Fruit fly (Drosophila melanogaster) whole organism, embryonic: ENCODE results near the gene CG31313.

ENCODE experiments used
- Atf6 ChIP-seq: fragments of 200-800 bp; sonication (Bioruptor generic); IDR thresholded peaks from 2 replicates; pipeline ENCODE4 v1.3.6; 2022; ENCODE audit warnings: missing biosample characterization, missing genetic modification characterization
- CG13424 ChIP-seq: fragments of 200-800 bp; sonication (Bioruptor generic); optimal IDR thresholded peaks from 2 replicates; lab custom pipeline; 2019; ENCODE audit warnings: missing biosample characterization, mild to moderate bottlenecking, missing genetic modification characterization, moderate library complexity
- CG14667 ChIP-seq: fragments of 200-800 bp; sonication (Bioruptor generic); IDR thresholded peaks from 2 replicates; pipeline ENCODE4 v1.3.6; 2022; ENCODE audit warnings: missing biosample characterization, missing genetic modification characterization
- CG16863 ChIP-seq: fragments of 200-800 bp; sonication (Bioruptor generic); optimal IDR thresholded peaks from 3 replicates; lab custom pipeline; 2016; ENCODE audit warnings: missing biosample characterization, missing genetic modification characterization
- CG17186 ChIP-seq: fragments of 200-800 bp; sonication (Bioruptor generic); optimal IDR thresholded peaks from 3 replicates; lab custom pipeline; 2017; ENCODE audit warnings: missing biosample characterization, missing genetic modification reagents, missing genetic modification characterization
- CG2889 ChIP-seq: fragments of 200-800 bp; sonication (Bioruptor generic); IDR thresholded peaks from 3 replicates; pipeline ENCODE4 v1.3.6; 2022; ENCODE audit warnings: missing biosample characterization, missing genetic modification characterization
- CG30020 ChIP-seq: fragments of 200-800 bp; optimal IDR thresholded peaks from 2 replicates; lab custom pipeline; 2019; ENCODE audit warnings: missing biosample characterization, mild to moderate bottlenecking, missing genetic modification characterization, moderate library complexity
- CG30431 ChIP-seq: fragments of 200-800 bp; sonication (Bioruptor generic); optimal IDR thresholded peaks from 2 replicates; lab custom pipeline; 2017; ENCODE audit warnings: missing biosample characterization, missing genetic modification characterization
- CG3281 ChIP-seq: fragments of 200-800 bp; sonication (Bioruptor generic); optimal IDR thresholded peaks from 3 replicates; lab custom pipeline; 2017; ENCODE audit warnings: missing biosample characterization, mild to moderate bottlenecking, missing genetic modification characterization
- CG3407 ChIP-seq: fragments of 200-800 bp; sonication (Bioruptor generic); optimal IDR thresholded peaks from 2 replicates; lab custom pipeline; 2018; ENCODE audit warnings: missing biosample characterization, mild to moderate bottlenecking, missing genetic modification characterization
- CG34376 ChIP-seq: fragments of 200-800 bp; sonication (Bioruptor generic); optimal IDR thresholded peaks from 2 replicates; lab custom pipeline; 2018; ENCODE audit warnings: missing biosample characterization, mild to moderate bottlenecking, missing genetic modification characterization
- CG3847 ChIP-seq: fragments of 200-800 bp; sonication (Bioruptor generic); IDR thresholded peaks from 2 replicates; pipeline ENCODE4 v1.3.6; 2022; ENCODE audit warnings: missing biosample characterization, missing genetic modification characterization
- CG43689 ChIP-seq: fragments of 200-800 bp; sonication (Bioruptor generic); IDR thresholded peaks from 2 replicates; pipeline ENCODE4 v1.3.6; 2022; ENCODE audit warnings: missing biosample characterization, missing genetic modification characterization
- CG6272 ChIP-seq: fragments of 200-800 bp; sonication (Bioruptor generic); IDR thresholded peaks from 2 replicates; pipeline ENCODE4 v1.3.6; 2022; ENCODE audit warnings: missing biosample characterization, missing genetic modification characterization
- CG6654 ChIP-seq: fragments of 200-800 bp; sonication (Bioruptor generic); optimal IDR thresholded peaks from 2 replicates; lab custom pipeline; 2017; ENCODE audit warnings: missing biosample characterization, mild to moderate bottlenecking, missing genetic modification characterization
- CG6689 ChIP-seq: fragments of 200-800 bp; sonication (Bioruptor generic); IDR thresholded peaks from 2 replicates; pipeline ENCODE4 v1.3.6; 2022; ENCODE audit warnings: missing biosample characterization, missing genetic modification characterization
- CG6765 ChIP-seq: fragments of 200-800 bp; sonication (Bioruptor generic); optimal IDR thresholded peaks from 3 replicates; lab custom pipeline; 2017; ENCODE audit warnings: missing biosample characterization, mild to moderate bottlenecking, missing genetic modification characterization
- CG7928 ChIP-seq: fragments of 200-800 bp; sonication (Bioruptor generic); optimal IDR thresholded peaks from 2 replicates; lab custom pipeline; 2017; ENCODE audit warnings: missing biosample characterization, mild to moderate bottlenecking, missing genetic modification characterization
- CG9932 ChIP-seq: fragments of 200-800 bp; sonication (Bioruptor generic); IDR thresholded peaks from 2 replicates; pipeline ENCODE4 v1.3.6; 2022; ENCODE audit warnings: missing biosample characterization, missing genetic modification characterization
- Chrac-16 ChIP-seq: fragments of 200-800 bp; sonication (Bioruptor generic); optimal IDR thresholded peaks from 3 replicates; lab custom pipeline; 2016; ENCODE audit warnings: missing biosample characterization, missing genetic modification characterization
- CoRest ChIP-seq: fragments of 200-800 bp; sonication (Bioruptor generic); optimal IDR thresholded peaks from 3 replicates; lab custom pipeline; 2018; ENCODE audit warnings: missing biosample characterization, mild to moderate bottlenecking, missing genetic modification characterization, moderate library complexity
- ERR ChIP-seq: fragments of 200-800 bp; sonication (Bioruptor generic); optimal IDR thresholded peaks from 2 replicates; lab custom pipeline; 2016; ENCODE audit warnings: missing biosample characterization, missing genetic modification characterization
- GATAe ChIP-seq: fragments of 200-800 bp; sonication (Bioruptor generic); conservative IDR thresholded peaks from 2 replicates; pipeline ENCODE4 v1.3.6; 2022; ENCODE audit warnings: missing biosample characterization, missing genetic modification characterization
- H2.0 ChIP-seq: fragments of 200-800 bp; sonication (Bioruptor generic); IDR thresholded peaks from 2 replicates; pipeline ENCODE4 v1.3.6; 2022; ENCODE audit warnings: missing biosample characterization, missing genetic modification characterization
- HLHmδ ChIP-seq: fragments of 200-800 bp; sonication (Bioruptor generic); optimal IDR thresholded peaks from 2 replicates; lab custom pipeline; 2018; ENCODE audit warnings: missing biosample characterization, mild to moderate bottlenecking, missing genetic modification characterization, moderate library complexity
- Hey ChIP-seq: fragments of 200-800 bp; sonication (Bioruptor generic); optimal IDR thresholded peaks from 3 replicates; lab custom pipeline; 2018; ENCODE audit warnings: missing biosample characterization, mild to moderate bottlenecking, missing genetic modification characterization
- Hr39 ChIP-seq: fragments of >200 bp; optimal IDR thresholded peaks from 2 replicates; lab custom pipeline; 2017
- Kr ChIP-seq: fragments of 200-800 bp; sonication (Bioruptor generic); optimal IDR thresholded peaks from 2 replicates; lab custom pipeline; 2017; ENCODE audit warnings: missing biosample characterization, mild to moderate bottlenecking, missing genetic modification characterization
- MTF-1 ChIP-seq: fragments of 200-800 bp; sonication (Bioruptor generic); optimal IDR thresholded peaks from 2 replicates; lab custom pipeline; 2018; ENCODE audit warnings: missing biosample characterization, mild to moderate bottlenecking, missing genetic modification characterization, borderline replicate concordance
- Sin3A ChIP-seq: fragments of >200 bp; optimal IDR thresholded peaks from 2 replicates; lab custom pipeline; 2018
- ab ChIP-seq: fragments of 200-800 bp; sonication (Bioruptor generic); optimal IDR thresholded peaks from 2 replicates; lab custom pipeline; 2016; ENCODE audit warnings: missing biosample characterization, missing genetic modification characterization
- ac ChIP-seq: fragments of 200-800 bp; sonication (Bioruptor generic); optimal IDR thresholded peaks from 3 replicates; lab custom pipeline; 2017; ENCODE audit warnings: missing biosample characterization, mild to moderate bottlenecking, missing genetic modification characterization
- al ChIP-seq: fragments of 200-800 bp; sonication (Bioruptor generic); IDR thresholded peaks from 2 replicates; pipeline ENCODE4 v1.3.6; 2022; ENCODE audit warnings: missing biosample characterization, missing genetic modification characterization
- az2 ChIP-seq: fragments of 200-800 bp; sonication (Bioruptor generic); optimal IDR thresholded peaks from 3 replicates; lab custom pipeline; 2016; ENCODE audit warnings: missing biosample characterization, missing genetic modification characterization
- btn ChIP-seq: fragments of 200-800 bp; sonication (Bioruptor generic); optimal IDR thresholded peaks from 2 replicates; lab custom pipeline; 2016; ENCODE audit warnings: missing biosample characterization, missing genetic modification characterization
- cas ChIP-seq: fragments of 200-800 bp; sonication (Bioruptor generic); IDR thresholded peaks from 2 replicates; pipeline ENCODE4 v1.3.6; 2022; ENCODE audit warnings: missing biosample characterization, missing genetic modification characterization
- caup ChIP-seq: fragments of 200-800 bp; sonication (Bioruptor generic); optimal IDR thresholded peaks from 3 replicates; lab custom pipeline; 2017; ENCODE audit warnings: missing biosample characterization, mild to moderate bottlenecking, missing genetic modification characterization, moderate library complexity; ENCODE audit not compliant: severe bottlenecking
- dimm ChIP-seq: fragments of 200-800 bp; sonication (Bioruptor generic); IDR thresholded peaks from 2 replicates; pipeline ENCODE4 v1.3.6; 2022; ENCODE audit warnings: missing biosample characterization, missing genetic modification characterization
- dm ChIP-seq: fragments of 200-800 bp; sonication (Bioruptor generic); optimal IDR thresholded peaks from 3 replicates; lab custom pipeline; 2016; ENCODE audit warnings: missing biosample characterization, missing genetic modification characterization
- dmrt11E ChIP-seq: fragments of 200-800 bp; sonication (Bioruptor generic); optimal IDR thresholded peaks from 3 replicates; lab custom pipeline; 2018; ENCODE audit warnings: missing biosample characterization, mild to moderate bottlenecking, missing genetic modification characterization, moderate library complexity
- inv ChIP-seq: fragments of 200-800 bp; sonication (Bioruptor generic); IDR thresholded peaks from 2 replicates; pipeline ENCODE4 v1.3.6; 2022; ENCODE audit warnings: missing biosample characterization, missing genetic modification characterization; ENCODE audit not compliant: partially characterized antibody
- knrl ChIP-seq: fragments of 200-800 bp; sonication (Bioruptor generic); IDR thresholded peaks from 3 replicates; pipeline ENCODE4 v1.3.6; 2022; ENCODE audit warnings: missing biosample characterization, missing genetic modification characterization; ENCODE audit not compliant: partially characterized antibody
- luna ChIP-seq: fragments of 200-800 bp; sonication (Bioruptor generic); optimal IDR thresholded peaks from 2 replicates; lab custom pipeline; 2016; ENCODE audit warnings: missing biosample characterization, missing genetic modification characterization
- nerfin-2 ChIP-seq: fragments of 200-800 bp; sonication (Bioruptor generic); IDR thresholded peaks from 2 replicates; pipeline ENCODE4 v1.3.6; 2022; ENCODE audit warnings: missing biosample characterization, missing genetic modification characterization; ENCODE audit not compliant: partially characterized antibody
- phol ChIP-seq: fragments of 200-800 bp; sonication (Bioruptor generic); optimal IDR thresholded peaks from 3 replicates; lab custom pipeline; 2018; ENCODE audit warnings: missing biosample characterization, mild to moderate bottlenecking, missing genetic modification characterization, moderate library complexity
- scrt ChIP-seq: fragments of 200-800 bp; sonication (Bioruptor generic); optimal IDR thresholded peaks from 2 replicates; lab custom pipeline; 2018; ENCODE audit warnings: missing biosample characterization, mild to moderate bottlenecking, missing genetic modification characterization, moderate library complexity
- sens-2 ChIP-seq: fragments of 200-800 bp; sonication (Bioruptor generic); IDR thresholded peaks from 2 replicates; pipeline ENCODE4 v1.3.6; 2022; ENCODE audit warnings: missing biosample characterization, missing genetic modification characterization
- slou ChIP-seq: fragments of 200-800 bp; sonication (Bioruptor generic); optimal IDR thresholded peaks from 3 replicates; lab custom pipeline; 2016; ENCODE audit warnings: missing biosample characterization, missing genetic modification characterization
- tup ChIP-seq: fragments of 200-800 bp; sonication (Bioruptor generic); optimal IDR thresholded peaks from 2 replicates; lab custom pipeline; 2016; ENCODE audit warnings: missing biosample characterization, mild to moderate bottlenecking, missing genetic modification characterization, moderate library complexity
- zen ChIP-seq: fragments of 200-800 bp; sonication (Bioruptor generic); optimal IDR thresholded peaks from 3 replicates; lab custom pipeline; 2018; ENCODE audit warnings: missing biosample characterization, mild to moderate bottlenecking, missing genetic modification characterization, moderate library complexity

Gene CG31313

DNA sequence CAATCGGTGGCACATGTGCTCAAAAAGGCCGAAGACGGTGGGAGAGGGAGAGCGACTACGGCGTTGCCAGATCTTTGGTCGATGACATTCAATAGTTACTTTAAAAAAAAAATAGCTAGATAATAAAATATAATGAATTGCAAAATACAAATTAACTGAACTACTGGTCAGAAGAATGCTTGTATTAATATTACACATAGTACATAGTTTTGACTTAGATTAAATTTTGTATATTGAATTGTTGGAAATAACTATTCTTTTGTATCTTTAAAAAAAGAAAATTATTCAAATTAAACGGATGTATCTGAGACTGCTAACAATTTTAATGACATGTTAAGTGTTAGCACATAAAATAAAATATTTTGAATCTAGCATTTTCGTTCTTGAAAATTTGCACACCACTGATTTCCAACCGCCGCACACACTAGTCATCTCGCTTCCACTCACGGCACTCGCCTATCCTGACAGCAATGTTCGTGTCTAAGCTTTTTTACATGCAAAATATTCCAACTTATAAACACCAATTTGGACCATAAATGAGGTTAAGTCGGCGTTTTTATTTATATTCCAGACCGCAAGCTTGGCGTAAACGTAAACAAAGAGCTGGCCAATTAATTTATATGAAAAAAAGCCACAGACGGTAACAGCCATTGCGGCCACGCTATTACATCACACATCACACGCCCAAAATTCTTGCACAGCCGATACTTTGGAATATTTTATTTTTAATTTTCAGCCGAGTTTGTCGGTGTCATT, 7.9 kb upstream of the CG31313 start (continued):
- TF ChIP-seq tup = no peak
- no peak for TF ChIP-seq HLHmδ (GFP tag; lab: Kevin White, UChicago)
- TF ChIP-seq CG43689 (GFP tag; lab: Robert Waterston, UW) = no peak
- TF ChIP-seq CG9932 (GFP tag; lab: Robert Waterston, UW) = peak; percentile 80
- TF ChIP-seq CG30431 (GFP tag; lab: Kevin White, UChicago) = peak; percentile 36
- peak; percentile 77 for TF ChIP-seq CG3281
- TF ChIP-seq caup (GFP tag; lab: Kevin White, UChicago) = peak; percentile 65
- peak; percentile 64 for TF ChIP-seq CG16863 (GFP tag; lab: Kevin White, UChicago)
- no peak for TF ChIP-seq cas (GFP tag; lab: Robert Waterston, UW)
- no peak for TF ChIP-seq btn (GFP tag; lab: Kevin White, UChicago)
- peak; percentile 13 for TF ChIP-seq CG7928
- TF ChIP-seq CG3847 (GFP tag; lab: Robert Waterston, UW) = peak; percentile 69
- TF ChIP-seq ab (GFP tag; lab: Kevin White, UChicago) = no peak
- TF ChIP-seq dmrt11E (tag; lab: Kevin White, UChicago) = peak; percentile 71
- peak; percentile 4 for TF ChIP-seq Sin3A (lab: Kevin White, UChicago)
- peak; percentile 47; the same call in 1 of the 2 replicates for TF ChIP-seq H2.0 (GFP tag; lab: Robert Waterston, UW)
- TF ChIP-seq inv = no peak
- TF ChIP-seq CG17186 (GFP tag; lab: Kevin White, UChicago) = no peak
- TF ChIP-seq Chrac-16 (GFP tag; lab: Kevin White, UChicago) = peak; percentile 62
- TF ChIP-seq luna (GFP tag; lab: Kevin White, UChicago) = no peak
- peak; percentile 67 for TF ChIP-seq scrt
- TF ChIP-seq zen (tag; lab: Kevin White, UChicago) = peak; percentile 61
- peak; percentile 52 for TF ChIP-seq slou
- no peak for TF ChIP-seq Hr39 (lab: Kevin White, UChicago)
- TF ChIP-seq CG6765 (GFP tag; lab: Kevin White, UChicago) = peak; percentile 63
- TF ChIP-seq CG34376 (GFP tag; lab: Kevin White, UChicago) = peak; percentile 18
- 0 out of 2 replicates have a peak, but pooled peaks have one; percentile 16 for TF ChIP-seq sens-2 (GFP tag; lab: Robert Waterston, UW)
- 0 out of 2 replicates have a peak, but pooled peaks have one; percentile 25 for TF ChIP-seq CG14667
- TF ChIP-seq Kr = no peak
- peak; percentile 32 for TF ChIP-seq dm (GFP tag; lab: Kevin White, UChicago)
- peak; percentile 89 for TF ChIP-seq CoRest (tag; lab: Kevin White, UChicago)
- no peak for TF ChIP-seq ERR (GFP tag; lab: Kevin White, UChicago)
- TF ChIP-seq ac = no peak
- TF ChIP-seq phol (tag; lab: Kevin White, UChicago) = peak; percentile 85
- TF ChIP-seq nerfin-2 (GFP tag; lab: Robert Waterston, UW) = no peak
- peak; percentile 72 for TF ChIP-seq CG6689 (GFP tag; lab: Robert Waterston, UW)
- peak; percentile 85 for TF ChIP-seq CG13424
- TF ChIP-seq Atf6 (GFP tag; lab: Robert Waterston, UW) = peak; percentile 72
- TF ChIP-seq dimm (GFP tag; lab: Robert Waterston, UW) = no peak
- no peak for TF ChIP-seq knrl (GFP tag; lab: Robert Waterston, UW)
- TF ChIP-seq MTF-1 = peak; percentile 10
- peak; percentile 56 for TF ChIP-seq al (GFP tag; lab: Robert Waterston, UW)
- no peak for TF ChIP-seq GATAe
- peak; percentile 69 for TF ChIP-seq az2 (GFP tag; lab: Kevin White, UChicago)
- peak; percentile 62; the same call in 1 of the 2 replicates for TF ChIP-seq CG6272 (GFP tag; lab: Robert Waterston, UW)
- TF ChIP-seq Hey (tag; lab: Kevin White, UChicago) = no peak
- peak; percentile 33 for TF ChIP-seq CG6654
- peak; percentile 37 for TF ChIP-seq CG30020 (tag; lab: Kevin White, UChicago)
- no peak for TF ChIP-seq CG2889
- TF ChIP-seq CG3407 (GFP tag; lab: Kevin White, UChicago) = peak; percentile 44
